Fruit fly (Drosophila melanogaster): ENCODE data around the gene CG14286.
A peak's percentile ranks its signal among the peaks of the same experiment; 100 is the strongest.

The CG14286 gene

dm6 chr3R:18997388-18998287, 26.3 kb upstream of the CG14286 start:
- no peak for TF ChIP-seq CG9705 (GFP tag; optimal IDR thresholded peaks at IDR 0.05)
- TF ChIP-seq Jra (GFP tag; optimal IDR thresholded peaks at IDR 0.05): no peak
- no peak for TF ChIP-seq Myc (optimal IDR thresholded peaks at IDR 0.05)
- no peak for TF ChIP-seq GATAd (GFP tag; optimal IDR thresholded peaks at IDR 0.05)
- TF ChIP-seq rgr (GFP tag; optimal IDR thresholded peaks at IDR 0.05): peak; percentile 37
- no peak for TF ChIP-seq Mio (GFP tag; optimal IDR thresholded peaks at IDR 0.05)
- no peak for TF ChIP-seq usp (GFP tag; optimal IDR thresholded peaks at IDR 0.05)
- TF ChIP-seq foxo (GFP tag; optimal IDR thresholded peaks at IDR 0.05): peak in 1 of 2 experiments; percentile 7
- TF ChIP-seq dmrt93B (GFP tag; optimal IDR thresholded peaks at IDR 0.05): no peak
- peak; percentile 7 for TF ChIP-seq psq (GFP tag; optimal IDR thresholded peaks at IDR 0.05)
- no peak for TF ChIP-seq Dif (GFP tag; optimal IDR thresholded peaks at IDR 0.05; ENCODE audit: partially characterized antibody)
- TF ChIP-seq CrebA (GFP tag; optimal IDR thresholded peaks at IDR 0.05; ENCODE audit: borderline replicate concordance): no peak
- no peak for TF ChIP-seq woc (GFP tag; optimal IDR thresholded peaks at IDR 0.05)
- TF ChIP-seq pan (optimal IDR thresholded peaks at IDR 0.05): no peak
- TF ChIP-seq Hr83 (GFP tag; optimal IDR thresholded peaks at IDR 0.05; ENCODE audit: poor library complexity, severe bottlenecking): no peak
- peak; percentile 9 for TF ChIP-seq br (GFP tag; optimal IDR thresholded peaks at IDR 0.05)
- no peak for TF ChIP-seq Hr78 (GFP tag; optimal IDR thresholded peaks at IDR 0.05)
- TF ChIP-seq tai (GFP tag; optimal IDR thresholded peaks at IDR 0.05): no peak
- no peak for TF ChIP-seq h (GFP tag; optimal IDR thresholded peaks at IDR 0.05)
- peak; percentile 47 for TF ChIP-seq sv (GFP tag; optimal IDR thresholded peaks at IDR 0.05)
- no peak for TF ChIP-seq brk (GFP tag; optimal IDR thresholded peaks at IDR 0.05)
- TF ChIP-seq N (GFP tag; optimal IDR thresholded peaks at IDR 0.05): no peak
- TF ChIP-seq sage (GFP tag; optimal IDR thresholded peaks at IDR 0.05): no peak
- no peak for TF ChIP-seq dl (GFP tag; optimal IDR thresholded peaks at IDR 0.05; ENCODE audit: insufficient read depth in 1 of 2, partially characterized antibody in 2 of 2)
- peak; percentile 5 for TF ChIP-seq Hnf4 (GFP tag; optimal IDR thresholded peaks at IDR 0.05)
- TF ChIP-seq CG32264 (GFP tag; optimal IDR thresholded peaks at IDR 0.05): no peak
- no peak for TF ChIP-seq Sp1 (GFP tag; optimal IDR thresholded peaks at IDR 0.05)
- no peak for TF ChIP-seq ey (GFP tag; optimal IDR thresholded peaks at IDR 0.05)
- TF ChIP-seq HLH106 (tag; optimal IDR thresholded peaks at IDR 0.05): no peak
- TF ChIP-seq lola (GFP tag; optimal IDR thresholded peaks at IDR 0.05): no peak

- no peak for TF ChIP-seq Abd-B (GFP tag; optimal IDR thresholded peaks at IDR 0.05)
- TF ChIP-seq Dfd (GFP tag; optimal IDR thresholded peaks at IDR 0.05): no peak
- no peak for TF ChIP-seq Hnf4 (GFP tag; optimal IDR thresholded peaks at IDR 0.05)
- TF ChIP-seq Hr78 (GFP tag; optimal IDR thresholded peaks at IDR 0.05): no peak
These were observed 25.5 kb upstream of the CG14286 start for dm6 chr3R:18998370-18998769.

- TF ChIP-seq brk (GFP tag; optimal IDR thresholded peaks at IDR 0.05) (no peak), woc (GFP tag; optimal IDR thresholded peaks at IDR 0.05) (no peak), Jra (GFP tag; optimal IDR thresholded peaks at IDR 0.05) (no peak), Dif (GFP tag; optimal IDR thresholded peaks at IDR 0.05; ENCODE audit: partially characterized antibody) (no peak), dl (GFP tag; optimal IDR thresholded peaks at IDR 0.05; ENCODE audit: insufficient read depth in 1 of 2, partially characterized antibody in 2 of 2) (no peak), sage (GFP tag; optimal IDR thresholded peaks at IDR 0.05) (no peak), foxo (GFP tag; optimal IDR thresholded peaks at IDR 0.05) (no peak), jim (GFP tag; optimal IDR thresholded peaks at IDR 0.05) (no peak), CrebA (GFP tag; optimal IDR thresholded peaks at IDR 0.05; ENCODE audit: borderline replicate concordance) (no peak)
These were observed 23.9 kb upstream of the CG14286 start for dm6 chr3R:18999906-19000451.

dm6 chr3R:19001701-19002100, 22.2 kb upstream of the CG14286 start:
- TF ChIP-seq HLH106 (tag; optimal IDR thresholded peaks at IDR 0.05): no peak
- TF ChIP-seq Hnf4 (GFP tag; optimal IDR thresholded peaks at IDR 0.05): no peak
- TF ChIP-seq Hr78 (GFP tag; optimal IDR thresholded peaks at IDR 0.05): no peak
- no peak for TF ChIP-seq psq (GFP tag; optimal IDR thresholded peaks at IDR 0.05)
- TF ChIP-seq Rel (GFP tag; optimal IDR thresholded peaks at IDR 0.05): no peak
- TF ChIP-seq Rel (tag; optimal IDR thresholded peaks at IDR 0.05): no peak
- TF ChIP-seq brk (GFP tag; optimal IDR thresholded peaks at IDR 0.05): no peak
- no peak for TF ChIP-seq Hr83 (GFP tag; optimal IDR thresholded peaks at IDR 0.05; ENCODE audit: poor library complexity, severe bottlenecking)
- TF ChIP-seq sage (GFP tag; optimal IDR thresholded peaks at IDR 0.05): no peak
- no peak for TF ChIP-seq dsf (GFP tag; optimal IDR thresholded peaks at IDR 0.05; ENCODE audit: borderline replicate concordance)
- TF ChIP-seq pan (optimal IDR thresholded peaks at IDR 0.05): no peak

All from whole organism, wandering third instar larva.